Worm (Caenorhabditis elegans) whole organism, L1 larva: ENCODE data around the gene F38B7.17.

Source experiments
- C04F5.9 ChIP-seq: sonication (generic microtip); optimal IDR thresholded peaks from 2 replicates; lab custom pipeline; 2016; ENCODE audit warnings: missing genetic modification characterization, missing compliant biosample characterization
- ama-1 ChIP-seq: fragments of 150-350 bp; optimal IDR thresholded peaks from 2 replicates; lab custom pipeline; 2014
- egl-13 ChIP-seq: sonication (generic microtip); optimal IDR thresholded peaks from 2 replicates; lab custom pipeline; 2016; ENCODE audit warnings: missing genotype, missing genetic modification reagents, missing genetic modification characterization, missing compliant biosample characterization
- lin-39 ChIP-seq: fragments of 150-350 bp; optimal IDR thresholded peaks from 2 replicates; lab custom pipeline; 2014; ENCODE audit warnings: missing biosample characterization, missing genetic modification reagents, missing genetic modification characterization
- nhr-20 ChIP-seq: sonication (generic microtip); optimal IDR thresholded peaks from 2 replicates; lab custom pipeline; 2016; ENCODE audit warnings: mild to moderate bottlenecking, missing genetic modification characterization, missing compliant biosample characterization
- nhr-76 ChIP-seq: sonication (generic microtip); optimal IDR thresholded peaks from 2 replicates; lab custom pipeline; 2017; ENCODE audit warnings: missing biosample characterization, missing genetic modification characterization
- nhr-77 ChIP-seq: fragments of 150-350 bp; optimal IDR thresholded peaks from 2 replicates; lab custom pipeline; 2014; ENCODE audit warnings: missing biosample characterization, missing genetic modification characterization
- unc-130 ChIP-seq: fragments of 150-350 bp; optimal IDR thresholded peaks from 2 replicates; lab custom pipeline; 2017; ENCODE audit warnings: missing biosample characterization, missing genetic modification characterization, inconsistent platforms
- unc-62 ChIP-seq: fragments of 150-350 bp; optimal IDR thresholded peaks from 2 replicates; lab custom pipeline; 2014; ENCODE audit warnings: missing biosample characterization, missing genetic modification reagents, missing genetic modification characterization

- TF ChIP-seq C04F5.9, result no peak
- no peak for TF ChIP-seq nhr-20
- TF ChIP-seq ama-1 (lab: Kevin White, UChicago), result no peak
- no peak for TF ChIP-seq nhr-77 (tag; lab: Kevin White, UChicago)
- TF ChIP-seq nhr-76 (tag; lab: Kevin White, UChicago), result no peak
- TF ChIP-seq unc-62 (GFP tag; lab: Kevin White, UChicago), result no peak
- TF ChIP-seq lin-39, result no peak
- TF ChIP-seq unc-130 (tag; lab: Kevin White, UChicago), result no peak
- no peak for TF ChIP-seq egl-13
Measured at ce11 chrV:11539502-11539901, 9.3 kb downstream of the F38B7.17 start.
